Fruit fly (Drosophila melanogaster): ENCODE measurements around the gene CG43391.

CG43391 gene

dm6 chr3L:11627819-11628483 lies 47.1 kb upstream of the CG43391 start, which contains the start of gene Apt1 (continued):
- TF ChIP-seq ro (GFP tag; IDR thresholded peaks at IDR 0.05) (no peak), CG33213 (GFP tag; optimal IDR thresholded peaks at IDR 0.05) (no peak), org-1 (GFP tag; optimal IDR thresholded peaks at IDR 0.05) (no peak), CG8281 (tag; optimal IDR thresholded peaks at IDR 0.05) (no peak), CG7928 (GFP tag; optimal IDR thresholded peaks at IDR 0.05) (no peak), CG10565 (GFP tag; optimal IDR thresholded peaks at IDR 0.05) (no peak), CG11504 (tag; optimal IDR thresholded peaks at IDR 0.05) (no peak), C15 (GFP tag; IDR thresholded peaks at IDR 0.05) (no peak), unc-4 (GFP tag; IDR thresholded peaks at IDR 0.05; ENCODE audit: partially characterized antibody) (peak; percentile 94), CG11695 (GFP tag; IDR thresholded peaks at IDR 0.05) (no peak), Sin3A (optimal IDR thresholded peaks at IDR 0.05) (no peak), CG4282 (GFP tag; optimal IDR thresholded peaks at IDR 0.05) (no peak), ken (GFP tag; IDR thresholded peaks at IDR 0.05) (no peak), jing (GFP tag; optimal IDR thresholded peaks at IDR 0.05) (no peak), dmrt99B (tag; optimal IDR thresholded peaks at IDR 0.05) (no peak), CG5180 (GFP tag; optimal IDR thresholded peaks at IDR 0.05) (no peak), crc (GFP tag; optimal IDR thresholded peaks at IDR 0.05) (no peak), kah (GFP tag; optimal IDR thresholded peaks at IDR 0.05) (no peak), Dfd (GFP tag; optimal IDR thresholded peaks at IDR 0.05) (no peak), CG43689 (GFP tag; IDR thresholded peaks at IDR 0.05) (no peak), CG1529 (GFP tag; optimal IDR thresholded peaks at IDR 0.05) (no peak), CG17328 (GFP tag; IDR thresholded peaks at IDR 0.05) (no peak), Doc3 (GFP tag; IDR thresholded peaks at IDR 0.05; ENCODE audit: partially characterized antibody) (peak; percentile 93), yki (optimal IDR thresholded peaks at IDR 0.05) (no peak), Ssrp (tag; optimal IDR thresholded peaks at IDR 0.05) (no peak), CG5953 (GFP tag; IDR thresholded peaks at IDR 0.05) (no peak), grn (GFP tag; optimal IDR thresholded peaks at IDR 0.05) (no peak), ewg (GFP tag; optimal IDR thresholded peaks at IDR 0.05) (no peak), al (GFP tag; IDR thresholded peaks at IDR 0.05) (no peak), CG17802 (tag; optimal IDR thresholded peaks at IDR 0.05) (no peak), lbe (GFP tag; optimal IDR thresholded peaks at IDR 0.05) (no peak), CG7357 (GFP tag; IDR thresholded peaks at IDR 0.05) (no peak), cg (GFP tag; optimal IDR thresholded peaks at IDR 0.05) (no peak), CG6813 (GFP tag; optimal IDR thresholded peaks at IDR 0.05) (no peak), ci (GFP tag; IDR thresholded peaks at IDR 0.05) (no peak), CG11085 (GFP tag; IDR thresholded peaks at IDR 0.05) (no peak), nau (GFP tag; optimal IDR thresholded peaks at IDR 0.05) (no peak), ttk (GFP tag; IDR thresholded peaks at IDR 0.05) (no peak), CG17385 (GFP tag; optimal IDR thresholded peaks at IDR 0.05) (no peak), Elba2 (GFP tag; optimal IDR thresholded peaks at IDR 0.05) (no peak), bcd (GFP tag; optimal IDR thresholded peaks at IDR 0.05) (no peak), CG11398 (GFP tag; optimal IDR thresholded peaks at IDR 0.05) (no peak), sim (GFP tag; IDR thresholded peaks at IDR 0.05) (no peak), CG14050 (GFP tag; IDR thresholded peaks at IDR 0.05) (no peak), CG17568 (GFP tag; optimal IDR thresholded peaks at IDR 0.05) (no peak), Bteb2 (GFP tag; optimal IDR thresholded peaks at IDR 0.05) (no peak), Fer2 (tag; optimal IDR thresholded peaks at IDR 0.05) (no peak), H15 (GFP tag; IDR thresholded peaks at IDR 0.05) (no peak), twi (tag; optimal IDR thresholded peaks at IDR 0.05) (no peak), mirr (GFP tag; optimal IDR thresholded peaks at IDR 0.05) (no peak), Dp (GFP tag; optimal IDR thresholded peaks at IDR 0.05) (peak; percentile 69), cato (GFP tag; optimal IDR thresholded peaks at IDR 0.05; ENCODE audit: borderline replicate concordance) (no peak)
